Fruit fly (Drosophila melanogaster): ENCODE measurements around the gene Thor.
A peak's percentile ranks its signal among the peaks of the same experiment; 100 is the strongest.

Gene Thor

DNA sequence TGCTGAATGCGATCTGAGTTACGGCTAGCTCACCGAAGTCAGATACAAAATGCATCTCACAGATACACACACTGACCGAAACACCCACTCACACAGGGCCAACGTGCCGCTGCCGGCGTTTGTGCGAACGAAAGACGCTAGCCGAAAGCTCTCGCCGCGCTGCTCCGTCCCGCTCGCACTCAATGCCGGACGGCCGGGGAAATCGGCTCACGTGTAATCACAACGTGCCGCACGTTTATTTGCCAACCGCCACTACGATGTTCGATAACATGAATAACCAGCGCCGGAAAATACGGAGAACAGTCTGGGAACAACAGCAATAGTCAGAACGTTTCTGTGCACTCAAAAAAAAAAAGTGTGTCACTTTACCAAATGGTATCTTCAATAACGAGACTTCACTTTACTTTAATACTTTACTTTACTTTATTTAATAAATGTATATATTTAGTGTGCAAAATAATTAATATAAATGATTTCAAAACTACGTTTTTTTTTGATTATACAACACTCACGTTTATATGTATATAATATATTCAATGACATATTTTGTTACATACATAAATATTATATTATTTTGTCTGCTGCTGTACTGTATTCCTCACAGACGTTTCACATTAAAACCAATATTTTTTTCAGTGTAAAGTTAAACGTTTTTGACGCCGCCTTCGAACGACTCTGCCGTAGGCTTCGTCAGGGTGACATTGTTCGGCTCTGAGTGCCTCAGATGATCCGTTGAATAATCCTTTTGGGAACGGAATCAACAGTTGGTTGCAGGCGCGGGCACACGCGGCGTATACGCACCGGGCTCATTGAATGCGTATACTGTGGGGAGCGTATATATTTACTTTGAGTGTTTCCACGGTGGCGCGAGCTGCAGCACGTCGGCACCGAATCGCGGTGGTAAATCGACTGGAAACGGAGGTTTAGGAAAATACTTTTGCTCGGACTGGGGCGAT lies 29.3 kb downstream of the Thor start, which contains the start of gene tim (continued):
- TF ChIP-seq trem (tag; optimal IDR thresholded peaks at IDR 0.05) (no peak), Hand (GFP tag; optimal IDR thresholded peaks at IDR 0.05) (no peak), HLH4C (GFP tag; IDR thresholded peaks at IDR 0.05; ENCODE audit: partially characterized antibody) (no peak), CG1529 (GFP tag; optimal IDR thresholded peaks at IDR 0.05) (no peak), exex (tag; optimal IDR thresholded peaks at IDR 0.05) (no peak), CG7372 (GFP tag; IDR thresholded peaks at IDR 0.05) (peak; percentile 54), pros (GFP tag; optimal IDR thresholded peaks at IDR 0.05) (no peak), CG6654 (GFP tag; optimal IDR thresholded peaks at IDR 0.05) (no peak), CG32532 (GFP tag; IDR thresholded peaks at IDR 0.05) (no peak), CG12155 (GFP tag; optimal IDR thresholded peaks at IDR 0.05) (no peak), CG31388 (GFP tag; optimal IDR thresholded peaks at IDR 0.05) (no peak), CG18011 (GFP tag; optimal IDR thresholded peaks at IDR 0.05) (no peak), CG9817 (tag; optimal IDR thresholded peaks at IDR 0.05) (no peak), hkb (optimal IDR thresholded peaks at IDR 0.05) (no peak), hkb (GFP tag; IDR thresholded peaks at IDR 0.05) (peak; percentile 14; the same call in 1 of the 2 replicates), CG17612 (GFP tag; IDR thresholded peaks at IDR 0.05) (no peak), CG4730 (GFP tag; IDR thresholded peaks at IDR 0.05) (no peak), zfh1 (GFP tag; IDR thresholded peaks at IDR 0.05) (0 out of 3 replicates have a peak, but pooled peaks have one; percentile 20), GATAe (GFP tag; conservative IDR thresholded peaks at IDR 0.05) (no peak), Sry-β (GFP tag; optimal IDR thresholded peaks at IDR 0.05) (no peak), CG6254 (GFP tag; optimal IDR thresholded peaks at IDR 0.05) (peak; percentile 21), CG31365 (tag; optimal IDR thresholded peaks at IDR 0.05) (no peak), cad (GFP tag; optimal IDR thresholded peaks at IDR 0.05) (no peak), CG34224 (GFP tag; IDR thresholded peaks at IDR 0.05; ENCODE audit: partially characterized antibody) (no peak), jumu (GFP tag; optimal IDR thresholded peaks at IDR 0.05) (no peak), Blimp-1 (GFP tag; optimal IDR thresholded peaks at IDR 0.05) (peak; percentile 50), CG10274 (GFP tag; optimal IDR thresholded peaks at IDR 0.05) (no peak), Asciz (GFP tag; optimal IDR thresholded peaks at IDR 0.05) (peak; percentile 19), Atf-2 (GFP tag; optimal IDR thresholded peaks at IDR 0.05) (no peak), CG6813 (GFP tag; optimal IDR thresholded peaks at IDR 0.05) (no peak), eve (GFP tag; optimal IDR thresholded peaks at IDR 0.05) (no peak), E2f2 (GFP tag; IDR thresholded peaks at IDR 0.05) (no peak), CG14860 (GFP tag; IDR thresholded peaks at IDR 0.05; ENCODE audit: partially characterized antibody) (0 out of 3 replicates have a peak, but pooled peaks have one; percentile 25), ab (GFP tag; optimal IDR thresholded peaks at IDR 0.05) (no peak), YL-1 (GFP tag; optimal IDR thresholded peaks at IDR 0.05) (no peak), nerfin-1 (tag; optimal IDR thresholded peaks at IDR 0.05) (no peak), Mes4 (GFP tag; optimal IDR thresholded peaks at IDR 0.05) (no peak), stc (GFP tag; IDR thresholded peaks at IDR 0.05) (no peak), bowl (GFP tag; IDR thresholded peaks at IDR 0.05) (no peak; the same call in 1 of the 2 replicates), toy (GFP tag; IDR thresholded peaks at IDR 0.05) (no peak), Jarid2 (GFP tag; optimal IDR thresholded peaks at IDR 0.05) (no peak), Bdp1 (GFP tag; optimal IDR thresholded peaks at IDR 0.05) (no peak), Dfd (GFP tag; optimal IDR thresholded peaks at IDR 0.05) (no peak), CG8765 (GFP tag; IDR thresholded peaks at IDR 0.05) (no peak), CG11695 (GFP tag; IDR thresholded peaks at IDR 0.05) (no peak), gcm2 (GFP tag; optimal IDR thresholded peaks at IDR 0.05) (no peak), lola (GFP tag; optimal IDR thresholded peaks at IDR 0.05) (peak in 1 of 3 experiments; percentile 35), CG11093 (GFP tag; IDR thresholded peaks at IDR 0.05) (no peak), al (GFP tag; IDR thresholded peaks at IDR 0.05) (no peak)
